Fruit fly (Drosophila melanogaster): Measurements from ENCODE around the gene CG45095.

CG45095 gene

DNA sequence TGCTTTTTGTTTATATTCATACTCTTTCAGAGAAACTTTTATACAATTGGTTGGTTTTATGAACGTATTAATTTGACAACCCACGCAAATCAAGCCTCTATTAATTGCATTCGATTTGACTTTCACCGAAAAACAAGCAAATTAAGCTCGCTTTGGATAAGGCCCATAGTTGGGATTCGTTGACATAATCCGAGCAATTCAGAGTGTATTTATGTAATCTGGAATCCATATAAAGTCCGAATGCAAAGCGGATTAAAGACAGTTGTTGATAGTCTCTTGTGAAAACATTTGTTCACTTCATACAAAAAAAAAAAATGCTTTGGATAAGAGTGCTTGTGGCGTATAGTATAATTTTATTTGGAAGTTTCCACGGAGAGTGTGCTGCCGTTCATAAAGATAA is at the start of gene CG45095:
Gene CG45095, plus strand, starts transcription at position 301 of the 400 bp plus-strand sequence.
- TF ChIP-seq CG10543 (GFP tag; optimal IDR thresholded peaks at IDR 0.05): no peak
- no peak for TF ChIP-seq row (GFP tag; IDR thresholded peaks at IDR 0.05)
- TF ChIP-seq luna (GFP tag; optimal IDR thresholded peaks at IDR 0.05): no peak
- no peak for TF ChIP-seq Bteb2 (GFP tag; optimal IDR thresholded peaks at IDR 0.05)

dm6 chr3R:25054451-25055188 is 47.7 kb upstream of the CG45095 start, which contains the start of gene CG31109:
CG31109 (minus strand) TSS chr3R:25054653.
- TF ChIP-seq zf30C (GFP tag; optimal IDR thresholded peaks at IDR 0.05): peak; percentile 19
- TF ChIP-seq CG9727 (GFP tag; optimal IDR thresholded peaks at IDR 0.05): peak; percentile 2
- no peak for TF ChIP-seq CG2875 (GFP tag; optimal IDR thresholded peaks at IDR 0.05)
- no peak for TF ChIP-seq prd (optimal IDR thresholded peaks at IDR 0.05)
- no peak for TF ChIP-seq prd (GFP tag; IDR thresholded peaks at IDR 0.05)
- no peak for TF ChIP-seq CG4360 (GFP tag; IDR thresholded peaks at IDR 0.05)
- TF ChIP-seq CG32532 (GFP tag; IDR thresholded peaks at IDR 0.05): peak; percentile 31; the same call in 1 of the 2 replicates
- no peak for TF ChIP-seq CG10654 (GFP tag; optimal IDR thresholded peaks at IDR 0.05)
- TF ChIP-seq CG14441 (GFP tag; IDR thresholded peaks at IDR 0.05): 0 out of 2 replicates have a peak, but pooled peaks have one; percentile 17
- peak; percentile 28 for TF ChIP-seq CG34376 (GFP tag; optimal IDR thresholded peaks at IDR 0.05)
- TF ChIP-seq dmrt11E (tag; optimal IDR thresholded peaks at IDR 0.05): peak; percentile 3
- peak; percentile 99 for TF ChIP-seq CG2116 (GFP tag; optimal IDR thresholded peaks at IDR 0.05)
- peak; percentile 1 for TF ChIP-seq D19A (tag; optimal IDR thresholded peaks at IDR 0.05)
- no peak for TF ChIP-seq Mrtf (GFP tag; IDR thresholded peaks at IDR 0.05)
- peak; percentile 60 for TF ChIP-seq onecut (GFP tag; IDR thresholded peaks at IDR 0.05)
- peak; percentile 61 for TF ChIP-seq Scr (GFP tag; IDR thresholded peaks at IDR 0.05; ENCODE audit: partially characterized antibody)
- TF ChIP-seq CG14710 (tag; optimal IDR thresholded peaks at IDR 0.05): peak; percentile 70
- peak; percentile 26; the same call in 1 of the 3 replicates for TF ChIP-seq ci (GFP tag; IDR thresholded peaks at IDR 0.05)
- TF ChIP-seq CG13287 (GFP tag; IDR thresholded peaks at IDR 0.05; ENCODE audit: partially characterized antibody): peak; percentile 61
- TF ChIP-seq dysf (GFP tag; IDR thresholded peaks at IDR 0.05): no peak
- no peak for TF ChIP-seq pita (GFP tag; optimal IDR thresholded peaks at IDR 0.05)
- peak; percentile 46 for TF ChIP-seq CG12391 (tag; optimal IDR thresholded peaks at IDR 0.05)
- TF ChIP-seq CG13894 (tag; optimal IDR thresholded peaks at IDR 0.05): peak; percentile 42
- TF ChIP-seq CG12155 (GFP tag; optimal IDR thresholded peaks at IDR 0.05): no peak
- peak; percentile 2 for TF ChIP-seq nerfin-1 (tag; optimal IDR thresholded peaks at IDR 0.05)
- peak; percentile 67 for TF ChIP-seq CG8924 (tag; optimal IDR thresholded peaks at IDR 0.05)
- peak; percentile 71 for TF ChIP-seq BEAF-32 (GFP tag; optimal IDR thresholded peaks at IDR 0.05)
- TF ChIP-seq CG30403 (GFP tag; optimal IDR thresholded peaks at IDR 0.05): peak; percentile 18
- TF ChIP-seq peb (GFP tag; IDR thresholded peaks at IDR 0.05): no peak
- TF ChIP-seq Dip2 (GFP tag; IDR thresholded peaks at IDR 0.05): no peak
- no peak for TF ChIP-seq psq (GFP tag; optimal IDR thresholded peaks at IDR 0.05)
- TF ChIP-seq CG9817 (tag; optimal IDR thresholded peaks at IDR 0.05): peak; percentile 6
- TF ChIP-seq CG9932 (GFP tag; IDR thresholded peaks at IDR 0.05): no peak
- TF ChIP-seq ase (GFP tag; IDR thresholded peaks at IDR 0.05): no peak
- peak; percentile 36 for TF ChIP-seq CG15601 (tag; optimal IDR thresholded peaks at IDR 0.05)
- peak; percentile 55 for TF ChIP-seq sug (tag; optimal IDR thresholded peaks at IDR 0.05)
- no peak for TF ChIP-seq hkb (optimal IDR thresholded peaks at IDR 0.05)
- TF ChIP-seq hkb (GFP tag; IDR thresholded peaks at IDR 0.05): no peak
- no peak for TF ChIP-seq chn (GFP tag; optimal IDR thresholded peaks at IDR 0.05)
- no peak for TF ChIP-seq lmd (GFP tag; IDR thresholded peaks at IDR 0.05)
- TF ChIP-seq Opbp (GFP tag; IDR thresholded peaks at IDR 0.05; ENCODE audit: partially characterized antibody): peak; percentile 46; the same call in 1 of the 3 replicates
- TF ChIP-seq org-1 (GFP tag; optimal IDR thresholded peaks at IDR 0.05): no peak
- peak; percentile 40; the same call in 1 of the 3 replicates for TF ChIP-seq CG17361 (GFP tag; IDR thresholded peaks at IDR 0.05)
- peak; percentile 77 for TF ChIP-seq pzg (GFP tag; optimal IDR thresholded peaks at IDR 0.05)
- TF ChIP-seq ttk (GFP tag; IDR thresholded peaks at IDR 0.05): no peak

All from whole organism, embryonic.